Worm (Caenorhabditis elegans) whole organism, L4 larva: ENCODE data around the gene C06G3.3.
A peak's percentile ranks its signal among the peaks of the same experiment; 100 is the strongest.

Experiments
- R02D3.7 ChIP-seq: fragments of 150-350 bp; sonication (generic microtip); optimal IDR thresholded peaks from 3 replicates; lab custom pipeline; 2014; ENCODE audit warnings: missing biosample characterization, missing genetic modification characterization
- daf-12 ChIP-seq: fragments of 150-350 bp; optimal IDR thresholded peaks from 2 replicates; lab custom pipeline; 2014; ENCODE audit warnings: missing biosample characterization, missing genetic modification reagents, missing genetic modification characterization
- dmd-9 ChIP-seq: fragments of 200-800 bp; sonication (Bioruptor generic); IDR thresholded peaks from 2 replicates; pipeline ENCODE4 v1.3.6; 2022; ENCODE audit warnings: missing genetic modification reagents, missing genetic modification characterization, missing compliant biosample characterization
- fos-1 ChIP-seq: fragments of 150-350 bp; optimal IDR thresholded peaks from 2 replicates; lab custom pipeline; 2014; ENCODE audit warnings: missing biosample characterization, missing genetic modification characterization
- hlh-11 ChIP-seq: fragments of 200-800 bp; sonication (Bioruptor generic); optimal IDR thresholded peaks from 2 replicates; lab custom pipeline; 2018; ENCODE audit warnings: mild to moderate bottlenecking, missing genetic modification characterization, missing compliant biosample characterization
- jun-1 ChIP-seq: fragments of 150-350 bp; optimal IDR thresholded peaks from 2 replicates; lab custom pipeline; 2014; ENCODE audit warnings: missing biosample characterization, missing genetic modification reagents, missing genetic modification characterization
- lir-3 ChIP-seq: sonication (generic microtip); optimal IDR thresholded peaks from 2 replicates; lab custom pipeline; 2016; ENCODE audit warnings: mild to moderate bottlenecking, missing genetic modification characterization, missing compliant biosample characterization
- mdl-1 ChIP-seq, 2 experiments: fragments of 150-350 bp in 1 of 2; sonication (generic microtip) in 1 of 2; optimal IDR thresholded peaks; 2 replicates each; lab custom pipeline; 2014 to 2017; ENCODE audit warnings: missing biosample characterization in 2 of 2, missing genetic modification characterization in 2 of 2
- nhr-11 ChIP-seq: fragments of 150-350 bp; optimal IDR thresholded peaks from 2 replicates; lab custom pipeline; 2014; ENCODE audit warnings: missing biosample characterization, missing genetic modification characterization
- skn-1 ChIP-seq: fragments of 150-350 bp; optimal IDR thresholded peaks from 2 replicates; lab custom pipeline; 2014; ENCODE audit warnings: missing biosample characterization, missing genetic modification characterization
- unc-39 ChIP-seq: sonication (generic microtip); optimal IDR thresholded peaks from 2 replicates; lab custom pipeline; 2017; ENCODE audit warnings: missing biosample characterization, missing genetic modification characterization
- unc-62 ChIP-seq, 3 experiments: fragments of 150-350 bp in 1 of 3; sonication (generic microtip); optimal IDR thresholded peaks in 2 of 3; peaks in 1 of 3; 1 replicate in 1 of 3; 2 replicates in 2 of 3; lab custom pipeline; 2014 to 2017; ENCODE audit warnings: missing biosample characterization in 3 of 3, missing genetic modification characterization in 3 of 3, missing genetic modification reagents in 3 of 3, missing genotype in 1 of 3
- ztf-11 ChIP-seq: fragments of 150-350 bp; optimal IDR thresholded peaks from 2 replicates; lab custom pipeline; 2014; ENCODE audit warnings: missing biosample characterization, missing genetic modification characterization

DNA sequence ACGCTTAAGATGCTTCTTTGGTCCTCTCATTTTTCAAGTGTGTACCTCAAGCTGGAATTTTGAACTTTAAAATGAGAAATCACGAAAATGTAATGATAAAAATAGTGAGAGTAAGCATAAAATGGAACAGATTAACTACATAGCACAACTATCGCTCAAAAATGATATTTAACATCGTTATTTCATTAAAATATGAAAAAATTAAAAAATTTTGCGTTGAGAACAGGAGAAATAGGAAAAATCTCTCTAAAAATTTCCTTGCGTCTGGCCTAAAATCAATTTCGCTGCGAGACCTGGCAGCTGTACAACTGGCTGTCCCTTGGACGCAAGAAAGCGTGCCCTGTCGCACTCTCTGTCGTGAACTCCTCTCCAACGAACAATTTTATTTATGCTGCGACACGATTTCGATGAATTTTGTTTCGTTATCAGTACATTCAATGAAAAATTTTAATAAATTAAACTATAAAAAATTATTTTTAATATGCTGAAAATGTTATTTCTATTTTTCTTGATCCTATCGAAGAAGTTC, 48.8 kb downstream of the C06G3.3 start, which contains the start of gene rps-4:
- TF ChIP-seq dmd-9 (peak; percentile 69), fos-1 (tag; lab: Kevin White, UChicago) (no peak), unc-62 (GFP tag; optimal IDR thresholded peaks at IDR 0.05 in 1 of 2; lab: Kevin White, UChicago) (peak in 1 of 2 experiments; percentile 41), unc-62 (tag; optimal IDR thresholded peaks at IDR 0.05; lab: Kevin White, UChicago) (no peak), daf-12 (no peak), skn-1 (tag; lab: Kevin White, UChicago) (no peak), R02D3.7 (no peak), jun-1 (tag; lab: Kevin White, UChicago) (peak; percentile 23), nhr-11 (peak; percentile 81), mdl-1 (tag; optimal IDR thresholded peaks at IDR 0.05; lab: Kevin White, UChicago) (peak in 1 of 2 experiments; percentile 57), unc-39 (tag; lab: Kevin White, UChicago) (no peak), hlh-11 (tag; lab: Kevin White, UChicago) (peak; percentile 91), ztf-11 (tag; lab: Kevin White, UChicago) (no peak), lir-3 (tag; lab: Kevin White, UChicago) (no peak)
